Worm (Caenorhabditis elegans): ENCODE measurements around the gene poml-1.

Gene poml-1

DNA sequence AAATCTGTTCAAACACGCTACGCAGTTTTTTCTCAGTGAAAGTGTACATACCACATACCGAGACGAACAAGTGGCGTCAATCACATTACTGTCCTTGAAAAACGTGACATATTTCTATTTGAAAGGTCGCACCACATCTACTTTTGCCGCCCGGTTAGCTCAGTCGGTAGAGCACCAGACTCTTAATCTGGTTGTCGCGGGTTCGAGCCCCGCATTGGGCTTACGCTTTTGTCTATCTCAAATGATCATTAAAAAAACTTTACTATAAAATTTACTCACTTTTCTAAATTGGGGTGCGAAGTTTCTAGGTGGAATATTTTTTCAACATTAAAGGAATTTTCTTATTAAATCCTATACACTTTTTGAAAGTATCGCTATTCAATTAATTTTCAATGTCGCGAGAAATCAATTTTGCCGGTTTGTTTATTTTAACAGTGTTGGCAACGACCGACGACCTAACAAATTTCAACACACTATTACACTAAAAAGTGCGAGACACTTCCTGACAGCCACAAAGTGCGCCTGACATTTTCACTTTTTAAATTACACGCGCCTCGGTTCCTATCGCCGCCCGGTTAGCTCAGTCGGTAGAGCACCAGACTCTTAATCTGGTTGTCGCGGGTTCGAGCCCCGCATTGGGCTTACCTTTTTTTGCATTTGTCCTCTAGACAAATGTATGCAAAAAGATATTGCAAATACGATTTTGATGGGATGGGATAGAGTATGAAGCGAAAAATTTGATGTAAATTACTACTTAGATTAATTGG lies 7.7 kb upstream of the poml-1 start (continued):
- TF ChIP-seq rcor-1 (GFP tag; IDR thresholded peaks at IDR 0.05) (peak; percentile 66), ztf-28 (GFP tag; IDR thresholded peaks at IDR 0.05) (no peak), Y56A3A.18 (GFP tag; IDR thresholded peaks at IDR 0.05) (peak; percentile 85)

DNA sequence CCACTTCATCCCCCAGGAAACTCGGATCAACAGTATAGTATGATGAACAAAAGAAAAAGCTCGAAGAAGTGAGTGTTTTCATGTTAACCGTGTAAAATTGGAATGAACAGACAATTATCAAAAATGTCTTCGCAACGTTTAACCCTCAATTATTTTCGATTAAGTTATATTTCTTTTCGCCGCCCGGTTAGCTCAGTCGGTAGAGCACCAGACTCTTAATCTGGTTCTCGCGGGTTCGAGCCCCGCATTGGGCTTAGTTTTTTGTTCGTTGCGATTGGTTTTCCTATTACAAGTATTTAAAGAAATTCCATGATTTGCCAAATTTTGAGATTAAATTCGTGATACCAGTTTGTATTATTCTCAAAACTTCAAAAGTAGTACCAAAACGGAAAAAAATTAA lies 7.0 kb upstream of the poml-1 start:
- TF ChIP-seq snpc-1.3 (tag; optimal IDR thresholded peaks at IDR 0.05; ENCODE audit: insufficient read depth) (peak; percentile 23), B0261.1 (tag; optimal IDR thresholded peaks at IDR 0.05) (peak; percentile 61), snpc-3.4 (tag; optimal IDR thresholded peaks at IDR 0.05) (no peak), lin-26 (GFP tag; IDR thresholded peaks at IDR 0.05) (peak; percentile 87), C06A6.2 (GFP tag; conservative IDR thresholded peaks at IDR 0.05) (no peak), F49E8.2 (tag; optimal IDR thresholded peaks at IDR 0.05; ENCODE audit: insufficient read depth) (no peak), rcor-1 (GFP tag; IDR thresholded peaks at IDR 0.05) (peak; percentile 39; the same call in 1 of the 2 replicates), nhr-179 (tag; optimal IDR thresholded peaks at IDR 0.05) (no peak), hlh-26 (GFP tag; conservative IDR thresholded peaks at IDR 0.05) (no peak), mcd-1 (GFP tag; IDR thresholded peaks at IDR 0.05) (peak; percentile 34), ceh-58 (GFP tag; IDR thresholded peaks at IDR 0.05) (0 out of 2 replicates have a peak, but pooled peaks have one; percentile 68), tlf-1 (GFP tag; optimal IDR thresholded peaks at IDR 0.05) (no peak), sea-2 (GFP tag; IDR thresholded peaks at IDR 0.05) (no peak), F22D6.2 (tag; optimal IDR thresholded peaks at IDR 0.05) (no peak), D2030.7 (GFP tag; IDR thresholded peaks at IDR 0.05) (peak; percentile 67), snpc-4 (GFP tag; optimal IDR thresholded peaks at IDR 0.05) (peak; percentile 52), snpc-4 (tag; optimal IDR thresholded peaks at IDR 0.05) (peak in 1 of 4 experiments; percentile 16), repo-1 (tag; optimal IDR thresholded peaks at IDR 0.05) (no peak), ceh-40 (GFP tag; IDR thresholded peaks at IDR 0.05) (0 out of 2 replicates have a peak, but pooled peaks have one; percentile 56), ztf-26 (tag; optimal IDR thresholded peaks at IDR 0.05) (no peak), Y56A3A.18 (GFP tag; IDR thresholded peaks at IDR 0.05) (peak; percentile 62; the same call in 1 of the 2 replicates), ztf-6 (GFP tag; IDR thresholded peaks at IDR 0.05) (no peak), efl-1 (GFP tag; optimal IDR thresholded peaks at IDR 0.05) (no peak), hmg-1.2 (GFP tag; IDR thresholded peaks at IDR 0.05) (peak; percentile 62), lir-1 (GFP tag; conservative IDR thresholded peaks at IDR 0.05) (peak; percentile 43; the same call in 1 of the 2 replicates), tbp1 (GFP tag; optimal IDR thresholded peaks at IDR 0.05) (peak; percentile 87), rpc-1 (optimal IDR thresholded peaks at IDR 0.05) (peak; percentile 50), rpc-1 (tag; optimal IDR thresholded peaks at IDR 0.05) (peak; percentile 80), lin-35 (GFP tag; optimal IDR thresholded peaks at IDR 0.05) (peak in 1 of 3 experiments; percentile 16), ztf-25 (GFP tag; IDR thresholded peaks at IDR 0.05) (0 out of 2 replicates have a peak, but pooled peaks have one; percentile 8), snpc-1.1 (tag; optimal IDR thresholded peaks at IDR 0.05; ENCODE audit: insufficient read depth) (peak; percentile 60), ZK185.1 (tag; optimal IDR thresholded peaks at IDR 0.05; ENCODE audit: poor library complexity, severe bottlenecking) (peak; percentile 17), die-1 (tag; optimal IDR thresholded peaks at IDR 0.05) (peak; percentile 51), ama-1 (optimal IDR thresholded peaks at IDR 0.05) (no peak), ama-1 (GFP tag; optimal IDR thresholded peaks at IDR 0.05) (peak in 1 of 2 experiments; percentile 30), pbrm-1 (GFP tag; IDR thresholded peaks at IDR 0.05) (peak; percentile 67), Y53F4B.3 (GFP tag; IDR thresholded peaks at IDR 0.05) (0 out of 2 replicates have a peak, but pooled peaks have one; percentile 31), Y67H2A.10 (GFP tag; conservative IDR thresholded peaks at IDR 0.05) (no peak)
